Worm (Caenorhabditis elegans): ENCODE results near the gene lgc-9.

ce11 chrIV:3368638-3369247, 46.7 kb upstream of the lgc-9 start, which contains the start of gene vha-19:
- TF ChIP-seq rnt-1 (tag; optimal IDR thresholded peaks at IDR 0.05) (no peak), F13H6.1 (tag; optimal IDR thresholded peaks at IDR 0.05) (no peak), pros-1 (tag; optimal IDR thresholded peaks at IDR 0.05) (no peak)

All from whole organism, late embryonic.